Worm (Caenorhabditis elegans): ENCODE measurements around the gene F36A4.1.

- TF ChIP-seq pqm-1 (tag; optimal IDR thresholded peaks at IDR 0.05): no peak
- no peak for TF ChIP-seq ceh-48 (tag; optimal IDR thresholded peaks at IDR 0.05)
- no peak for TF ChIP-seq sox-2 (GFP tag; IDR thresholded peaks at IDR 0.05)
- TF ChIP-seq ref-2 (tag; optimal IDR thresholded peaks at IDR 0.05): no peak
Measured at ce11 chrIV:4259433-4259832, 12.8 kb upstream of the F36A4.1 start.
